Worm (Caenorhabditis elegans) whole organism, young adult: ENCODE results near the gene pnc-2.

Experiments used
- B0019.2 ChIP-seq: fragments of 200-800 bp; sonication (Bioruptor generic); conservative IDR thresholded peaks from 2 replicates; pipeline ENCODE4 v1.3.6; 2022; ENCODE audit warnings: missing genetic modification reagents, missing genetic modification characterization, missing compliant biosample characterization
- B0336.3 ChIP-seq: fragments of 200-800 bp; sonication (Bioruptor generic); IDR thresholded peaks from 2 replicates; pipeline ENCODE4 v1.3.6; 2022; ENCODE audit warnings: missing genetic modification characterization, missing compliant biosample characterization
- C17E4.6 ChIP-seq: fragments of 200-800 bp; sonication (Bioruptor generic); IDR thresholded peaks from 2 replicates; pipeline ENCODE4 v1.3.6; 2022; ENCODE audit warnings: missing genetic modification reagents, missing genetic modification characterization, missing compliant biosample characterization
- D2030.7 ChIP-seq: fragments of 200-800 bp; sonication (Bioruptor generic); IDR thresholded peaks from 2 replicates; pipeline ENCODE4 v1.3.6; 2022; ENCODE audit warnings: missing genetic modification reagents, missing genetic modification characterization, missing compliant biosample characterization
- F10E7.11 ChIP-seq: sonication (generic microtip); optimal IDR thresholded peaks from 2 replicates; lab custom pipeline; 2017; ENCODE audit warnings: mild to moderate bottlenecking, missing genetic modification characterization, moderate library complexity, missing compliant biosample characterization
- F23B12.7 ChIP-seq: sonication (generic microtip); optimal IDR thresholded peaks from 2 replicates; lab custom pipeline; 2017; ENCODE audit warnings: missing genetic modification characterization, mild to moderate bottlenecking, missing compliant biosample characterization, antibody characterized with exemption, moderate library complexity; ENCODE audit not compliant: insufficient read depth
- F33H1.4 ChIP-seq: fragments of 200-800 bp; sonication (Bioruptor generic); IDR thresholded peaks from 2 replicates; pipeline ENCODE4 v1.3.6; 2022; ENCODE audit warnings: missing genetic modification reagents, missing genetic modification characterization, missing compliant biosample characterization
- F37B4.10 ChIP-seq: fragments of 200-800 bp; sonication (Bioruptor generic); IDR thresholded peaks from 2 replicates; pipeline ENCODE4 v1.3.6; 2022; ENCODE audit warnings: missing genetic modification characterization, missing compliant biosample characterization
- F39B2.1 ChIP-seq: fragments of 200-800 bp; sonication (Bioruptor generic); IDR thresholded peaks from 2 replicates; pipeline ENCODE4 v1.3.6; 2022; ENCODE audit warnings: missing genetic modification reagents, missing genetic modification characterization, missing compliant biosample characterization
- F49E8.2 ChIP-seq: sonication (generic microtip); optimal IDR thresholded peaks from 3 replicates; lab custom pipeline; 2017; ENCODE audit warnings: missing genetic modification characterization, mild to moderate bottlenecking, missing compliant biosample characterization, antibody characterized with exemption, moderate library complexity; ENCODE audit not compliant: insufficient read depth
- F52B5.7 ChIP-seq: sonication (generic microtip); optimal IDR thresholded peaks from 2 replicates; lab custom pipeline; 2016; ENCODE audit warnings: mild to moderate bottlenecking, missing genetic modification characterization, missing compliant biosample characterization
- F57A8.1 ChIP-seq: fragments of 200-800 bp; sonication (Bioruptor generic); optimal IDR thresholded peaks from 2 replicates; lab custom pipeline; 2018; ENCODE audit warnings: mild to moderate bottlenecking, missing genetic modification characterization, moderate library complexity, missing compliant biosample characterization
- F57C9.4 ChIP-seq: sonication (generic microtip); optimal IDR thresholded peaks from 2 replicates; lab custom pipeline; 2017; ENCODE audit warnings: mild to moderate bottlenecking, missing genetic modification characterization, missing compliant biosample characterization
- T26A5.8 ChIP-seq: sonication (generic microtip); optimal IDR thresholded peaks from 2 replicates; lab custom pipeline; 2016; ENCODE audit warnings: missing genetic modification characterization, missing compliant biosample characterization
- Y56A3A.18 ChIP-seq: fragments of 200-800 bp; sonication (Bioruptor generic); IDR thresholded peaks from 2 replicates; pipeline ENCODE4 v1.3.6; 2022; ENCODE audit warnings: missing genetic modification reagents, missing genetic modification characterization, missing compliant biosample characterization
- Y67H2A.10 ChIP-seq: fragments of 200-800 bp; sonication (Bioruptor generic); conservative IDR thresholded peaks from 2 replicates; pipeline ENCODE4 v1.3.6; 2022; ENCODE audit warnings: missing genetic modification reagents, missing genetic modification characterization, missing compliant biosample characterization
- Y95B8A.8 ChIP-seq: fragments of 200-800 bp; sonication (Bioruptor generic); IDR thresholded peaks from 2 replicates; pipeline ENCODE4 v1.3.6; 2022; ENCODE audit warnings: missing genetic modification reagents, missing genetic modification characterization, missing compliant biosample characterization
- attf-6 ChIP-seq: fragments of 200-800 bp; sonication (Bioruptor generic); IDR thresholded peaks from 2 replicates; pipeline ENCODE4 v1.3.6; 2022; ENCODE audit warnings: missing genetic modification reagents, missing genetic modification characterization, missing compliant biosample characterization
- cebp-2 ChIP-seq: fragments of 200-800 bp; sonication (Bioruptor generic); IDR thresholded peaks from 2 replicates; pipeline ENCODE4 v1.3.6; 2022; ENCODE audit warnings: missing genetic modification characterization, missing compliant biosample characterization
- ceh-27 ChIP-seq: fragments of 200-800 bp; sonication (Bioruptor generic); optimal IDR thresholded peaks from 2 replicates; lab custom pipeline; 2018; ENCODE audit warnings: mild to moderate bottlenecking, missing genetic modification characterization, moderate library complexity, missing compliant biosample characterization
- chd-7 ChIP-seq: sonication (generic microtip); optimal IDR thresholded peaks from 2 replicates; lab custom pipeline; 2016; ENCODE audit warnings: mild to moderate bottlenecking, missing genetic modification characterization, moderate library complexity, missing compliant biosample characterization
- die-1 ChIP-seq: sonication (generic microtip); optimal IDR thresholded peaks from 2 replicates; lab custom pipeline; 2016; ENCODE audit warnings: missing genotype, mild to moderate bottlenecking, missing genetic modification characterization, missing compliant biosample characterization
- egl-44 ChIP-seq: fragments of 200-800 bp; sonication (Bioruptor generic); IDR thresholded peaks from 2 replicates; pipeline ENCODE4 v1.3.6; 2022; ENCODE audit warnings: missing genetic modification reagents, missing genetic modification characterization, missing compliant biosample characterization
- hlh-12 ChIP-seq: sonication (generic microtip); optimal IDR thresholded peaks from 2 replicates; lab custom pipeline; 2016; ENCODE audit warnings: missing genetic modification characterization, missing compliant biosample characterization
- hlh-26 ChIP-seq: fragments of 200-800 bp; sonication (Bioruptor generic); conservative IDR thresholded peaks from 2 replicates; pipeline ENCODE4 v1.3.6; 2022; ENCODE audit warnings: missing genetic modification reagents, missing genetic modification characterization, missing compliant biosample characterization
- hmg-20 ChIP-seq: fragments of 200-800 bp; sonication (Bioruptor generic); IDR thresholded peaks from 2 replicates; pipeline ENCODE4 v1.3.6; 2022; ENCODE audit warnings: missing genetic modification reagents, missing genetic modification characterization, missing compliant biosample characterization
- hrde-1 ChIP-seq: sonication (generic microtip); optimal IDR thresholded peaks from 2 replicates; lab custom pipeline; 2016; ENCODE audit warnings: missing genetic modification characterization, mild to moderate bottlenecking, missing compliant biosample characterization, moderate library complexity, missing genotype, missing genetic modification reagents, borderline replicate concordance
- lag-1 ChIP-seq: fragments of 200-800 bp; sonication (Bioruptor generic); IDR thresholded peaks from 2 replicates; pipeline ENCODE4 v1.3.6; 2022; ENCODE audit warnings: missing genetic modification reagents, missing genetic modification characterization, missing compliant biosample characterization
- lin-54 ChIP-seq: fragments of 200-800 bp; sonication (Bioruptor generic); optimal IDR thresholded peaks from 2 replicates; lab custom pipeline; 2018; ENCODE audit warnings: mild to moderate bottlenecking, missing genetic modification characterization, missing compliant biosample characterization
- madf-10 ChIP-seq: sonication (generic microtip); optimal IDR thresholded peaks from 2 replicates; lab custom pipeline; 2016; ENCODE audit warnings: mild to moderate bottlenecking, missing genetic modification characterization, missing compliant biosample characterization
- madf-3 ChIP-seq: fragments of 200-800 bp; sonication (Bioruptor generic); IDR thresholded peaks from 2 replicates; pipeline ENCODE4 v1.3.6; 2022; ENCODE audit warnings: missing genetic modification reagents, missing genetic modification characterization, missing compliant biosample characterization
- madf-8 ChIP-seq: fragments of 200-800 bp; sonication (Bioruptor generic); conservative IDR thresholded peaks from 2 replicates; pipeline ENCODE4 v1.3.6; 2022; ENCODE audit warnings: missing genetic modification reagents, missing genetic modification characterization, missing compliant biosample characterization
- mes-4 ChIP-seq: sonication (generic microtip); optimal IDR thresholded peaks from 2 replicates; lab custom pipeline; 2016; ENCODE audit warnings: missing genotype, missing genetic modification characterization, missing compliant biosample characterization
- nfya-2 ChIP-seq: fragments of 200-800 bp; sonication (Bioruptor generic); IDR thresholded peaks from 2 replicates; pipeline ENCODE4 v1.3.6; 2022; ENCODE audit warnings: missing genetic modification reagents, missing genetic modification characterization, missing compliant biosample characterization
- nhr-27 ChIP-seq: fragments of 200-800 bp; sonication (Bioruptor generic); optimal IDR thresholded peaks from 2 replicates; lab custom pipeline; 2018; ENCODE audit warnings: mild to moderate bottlenecking, missing genetic modification characterization, moderate library complexity, missing compliant biosample characterization
- pbrm-1 ChIP-seq: fragments of 200-800 bp; sonication (Bioruptor generic); IDR thresholded peaks from 2 replicates; pipeline ENCODE4 v1.3.6; 2022; ENCODE audit warnings: missing genetic modification reagents, missing genetic modification characterization, missing compliant biosample characterization
- rcor-1 ChIP-seq: fragments of 200-800 bp; sonication (Bioruptor generic); IDR thresholded peaks from 2 replicates; pipeline ENCODE4 v1.3.6; 2022; ENCODE audit warnings: missing genetic modification reagents, missing genetic modification characterization, missing compliant biosample characterization
- rec-8 ChIP-seq, 2 experiments: sonication (generic microtip); optimal IDR thresholded peaks; 2 replicates each; lab custom pipeline; 2016; ENCODE audit warnings: mild to moderate bottlenecking in 2 of 2, missing genetic modification characterization in 2 of 2, missing genetic modification reagents in 2 of 2, missing genotype in 2 of 2, missing biosample characterization in 1 of 2, missing compliant biosample characterization in 1 of 2, moderate library complexity in 1 of 2
- repo-1 ChIP-seq: sonication (generic microtip); optimal IDR thresholded peaks from 2 replicates; lab custom pipeline; 2017; ENCODE audit warnings: mild to moderate bottlenecking, missing genetic modification characterization, missing compliant biosample characterization
- rpc-1 ChIP-seq, 2 experiments: fragments of 150-350 bp in 1 of 2; sonication (generic microtip) in 1 of 2; optimal IDR thresholded peaks; 2 replicates each; lab custom pipeline; 2014 to 2018; ENCODE audit warnings: missing biosample characterization in 1 of 2, missing genetic modification characterization in 1 of 2, missing genetic modification reagents in 1 of 2, missing genotype in 1 of 2
- sea-2 ChIP-seq: fragments of 200-800 bp; sonication (Bioruptor generic); IDR thresholded peaks from 2 replicates; pipeline ENCODE4 v1.3.6; 2022; ENCODE audit warnings: missing genetic modification characterization, missing compliant biosample characterization
- snpc-1.3 ChIP-seq: sonication (generic microtip); optimal IDR thresholded peaks from 2 replicates; lab custom pipeline; 2017; ENCODE audit warnings: missing genetic modification characterization, mild to moderate bottlenecking, missing compliant biosample characterization, antibody characterized with exemption, moderate library complexity, missing genotype, missing genetic modification reagents; ENCODE audit not compliant: insufficient read depth
- snpc-4 ChIP-seq, 5 experiments: fragments of 150-350 bp in 1 of 5; sonication (generic microtip) in 4 of 5; optimal IDR thresholded peaks; 2 replicates each; lab custom pipeline; 2014 to 2018; ENCODE audit warnings: missing genetic modification characterization in 5 of 5, missing biosample characterization in 3 of 5, antibody characterized with exemption in 2 of 5, mild to moderate bottlenecking in 2 of 5, missing compliant biosample characterization in 2 of 5, missing genotype in 2 of 5, moderate library complexity in 2 of 5, missing genetic modification reagents in 1 of 5
- sptf-2 ChIP-seq: fragments of 200-800 bp; sonication (Bioruptor generic); optimal IDR thresholded peaks from 2 replicates; lab custom pipeline; 2018; ENCODE audit warnings: mild to moderate bottlenecking, missing genetic modification characterization, missing compliant biosample characterization
- unc-62 ChIP-seq: fragments of 150-350 bp; optimal IDR thresholded peaks from 2 replicates; lab custom pipeline; 2014; ENCODE audit warnings: missing biosample characterization, missing genetic modification reagents, missing genetic modification characterization
- ztf-18 ChIP-seq: sonication (generic microtip); optimal IDR thresholded peaks from 2 replicates; lab custom pipeline; 2016; ENCODE audit warnings: missing genotype, mild to moderate bottlenecking, missing genetic modification characterization, missing compliant biosample characterization
- ztf-26 ChIP-seq: sonication (generic microtip); optimal IDR thresholded peaks from 2 replicates; lab custom pipeline; 2017; ENCODE audit warnings: missing genetic modification characterization, missing compliant biosample characterization

The pnc-2 gene

DNA sequence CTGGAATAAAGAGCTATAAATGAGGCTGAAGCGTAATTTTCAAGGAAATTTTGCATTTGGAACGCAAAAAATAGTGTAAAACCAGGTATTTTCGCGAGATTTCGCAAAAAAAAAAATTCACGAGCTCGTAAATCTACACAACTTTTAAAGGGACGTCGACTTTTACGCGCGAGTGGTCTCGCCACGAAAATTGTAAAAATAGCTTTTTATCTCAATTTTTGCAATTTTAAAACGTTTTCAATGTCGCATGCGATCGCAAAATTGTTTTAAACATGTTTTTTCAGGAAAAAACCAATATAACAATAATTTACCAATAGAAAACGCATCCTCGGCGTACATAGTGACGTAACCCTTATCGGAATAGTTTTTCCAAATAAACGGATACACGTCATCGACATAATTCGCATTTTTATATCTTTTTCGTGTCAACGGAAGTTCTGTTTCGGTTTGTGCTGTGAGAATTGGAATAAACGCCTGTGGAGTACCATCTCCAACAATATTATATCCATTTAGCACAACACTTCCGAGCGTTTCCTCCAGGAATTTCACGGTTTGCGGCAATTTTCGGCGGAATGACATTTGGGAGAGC, 47.3 kb upstream of the pnc-2 start (continued):
- no peak for TF ChIP-seq die-1 (tag; lab: Kevin White, UChicago)
- TF ChIP-seq sptf-2 (GFP tag; lab: Kevin White, UChicago), result no peak
- no peak for TF ChIP-seq egl-44 (GFP tag; lab: Robert Waterston, UW)
- no peak for TF ChIP-seq F57C9.4 (tag; lab: Kevin White, UChicago)
- no peak for TF ChIP-seq ztf-26 (tag; lab: Kevin White, UChicago)
- TF ChIP-seq rcor-1, result no peak
- peak; percentile 87 for TF ChIP-seq F33H1.4 (GFP tag; lab: Robert Waterston, UW)
- no peak for TF ChIP-seq Y67H2A.10
- peak; percentile 83 for TF ChIP-seq snpc-4 (GFP tag; optimal IDR thresholded peaks at IDR 0.05; lab: Kevin White, UChicago)
- peak; percentile 56 to 95 (median 86) for TF ChIP-seq snpc-4 (tag; optimal IDR thresholded peaks at IDR 0.05; lab: Kevin White, UChicago)
- TF ChIP-seq madf-8, result no peak
- no peak for TF ChIP-seq unc-62 (GFP tag; lab: Kevin White, UChicago)
- no peak for TF ChIP-seq Y56A3A.18 (GFP tag; lab: Robert Waterston, UW)
- no peak for TF ChIP-seq hlh-12 (tag; lab: Kevin White, UChicago)
- no peak for TF ChIP-seq T26A5.8
- no peak for TF ChIP-seq mes-4 (tag; lab: Kevin White, UChicago)
- TF ChIP-seq ztf-18 (tag; lab: Kevin White, UChicago), result no peak
- TF ChIP-seq nfya-2 (GFP tag; lab: Robert Waterston, UW), result no peak
- no peak for TF ChIP-seq C17E4.6 (GFP tag; lab: Robert Waterston, UW)
- TF ChIP-seq F23B12.7, result peak; percentile 49
- no peak for TF ChIP-seq madf-3
- TF ChIP-seq nhr-27 (tag; lab: Kevin White, UChicago), result no peak
- peak; percentile 98 for TF ChIP-seq attf-6
- TF ChIP-seq repo-1 (tag; lab: Kevin White, UChicago), result no peak
- TF ChIP-seq F57A8.1 (GFP tag; lab: Kevin White, UChicago), result no peak
- no peak for TF ChIP-seq lag-1
- no peak for TF ChIP-seq madf-10 (tag; lab: Kevin White, UChicago)
- TF ChIP-seq F37B4.10 (GFP tag; lab: Robert Waterston, UW), result no peak
- no peak for TF ChIP-seq cebp-2
- no peak for TF ChIP-seq pbrm-1
- peak; percentile 63 for TF ChIP-seq snpc-1.3 (tag; lab: Kevin White, UChicago)
- peak; percentile 49 for TF ChIP-seq lin-54 (GFP tag; lab: Kevin White, UChicago)
- no peak for TF ChIP-seq hlh-26 (GFP tag; lab: Robert Waterston, UW)
- TF ChIP-seq F10E7.11, result no peak
- TF ChIP-seq B0336.3 (GFP tag; lab: Robert Waterston, UW), result no peak
- TF ChIP-seq F49E8.2 (tag; lab: Kevin White, UChicago), result peak; percentile 60
- no peak for TF ChIP-seq ceh-27
- no peak for TF ChIP-seq sea-2 (GFP tag; lab: Robert Waterston, UW)
- no peak for TF ChIP-seq F52B5.7
- TF ChIP-seq hmg-20 (GFP tag; lab: Robert Waterston, UW), result no peak
- no peak for TF ChIP-seq rec-8 (tag; optimal IDR thresholded peaks at IDR 0.05; lab: Kevin White, UChicago)
- TF ChIP-seq F39B2.1, result no peak
- peak; percentile 41; the same call in 1 of the 2 replicates for TF ChIP-seq B0019.2 (GFP tag; lab: Robert Waterston, UW)
- peak; percentile 42 for TF ChIP-seq hrde-1 (tag; lab: Kevin White, UChicago)
- TF ChIP-seq D2030.7 (GFP tag; lab: Robert Waterston, UW), result peak; percentile 65
- TF ChIP-seq Y95B8A.8 (GFP tag; lab: Robert Waterston, UW), result 0 out of 2 replicates have a peak, but pooled peaks have one; percentile 39
- no peak for TF ChIP-seq rpc-1 (optimal IDR thresholded peaks at IDR 0.05; lab: Kevin White, UChicago)
- no peak for TF ChIP-seq rpc-1 (tag; optimal IDR thresholded peaks at IDR 0.05; lab: Kevin White, UChicago)
- TF ChIP-seq chd-7 (tag; lab: Kevin White, UChicago), result no peak
